Worm (Caenorhabditis elegans) whole organism, young adult: ENCODE results near the gene Y48G9A.9.

Experiments
- ceh-27 ChIP-seq: fragments of 200-800 bp; sonication (Bioruptor generic); optimal IDR thresholded peaks from 2 replicates; lab custom pipeline; 2018; ENCODE audit warnings: mild to moderate bottlenecking, missing genetic modification characterization, moderate library complexity, missing compliant biosample characterization
- sptf-2 ChIP-seq: fragments of 200-800 bp; sonication (Bioruptor generic); optimal IDR thresholded peaks from 2 replicates; lab custom pipeline; 2018; ENCODE audit warnings: mild to moderate bottlenecking, missing genetic modification characterization, missing compliant biosample characterization
- unc-62 ChIP-seq: fragments of 150-350 bp; optimal IDR thresholded peaks from 2 replicates; lab custom pipeline; 2014; ENCODE audit warnings: missing biosample characterization, missing genetic modification reagents, missing genetic modification characterization

- no peak for TF ChIP-seq unc-62 (GFP tag; lab: Kevin White, UChicago)
- TF ChIP-seq ceh-27 (GFP tag; lab: Kevin White, UChicago), result no peak
- no peak for TF ChIP-seq sptf-2 (GFP tag; lab: Kevin White, UChicago)
Observed at ce11 chrIII:2049825-2050224, 42.7 kb upstream of the Y48G9A.9 start.
